Worm (Caenorhabditis elegans) whole organism, mixed stage, embryonic: ENCODE measurements around the gene msp-10.

Experiments
- M03D4.4 ChIP-seq: sonication (generic microtip); optimal IDR thresholded peaks from 2 replicates; lab custom pipeline; 2017; ENCODE audit warnings: mild to moderate bottlenecking, missing genetic modification characterization, missing compliant biosample characterization
- bed-3 ChIP-seq: fragments of 200-800 bp; sonication (Bioruptor generic); optimal IDR thresholded peaks from 3 replicates; lab custom pipeline; 2018; ENCODE audit warnings: mild to moderate bottlenecking, missing genetic modification characterization, moderate library complexity, missing compliant biosample characterization
- blmp-1 ChIP-seq: fragments of 150-350 bp; optimal IDR thresholded peaks from 2 replicates; lab custom pipeline; 2014; ENCODE audit warnings: missing biosample characterization, missing genetic modification characterization
- ceh-39 ChIP-seq: fragments of 150-350 bp; optimal IDR thresholded peaks from 2 replicates; lab custom pipeline; 2014; ENCODE audit warnings: missing biosample characterization, missing genetic modification characterization
- ceh-43 ChIP-seq: fragments of 200-800 bp; sonication (Bioruptor generic); optimal IDR thresholded peaks from 2 replicates; lab custom pipeline; 2018; ENCODE audit warnings: mild to moderate bottlenecking, missing genetic modification characterization, moderate library complexity, missing compliant biosample characterization
- ceh-83 ChIP-seq: fragments of 200-800 bp; sonication (Bioruptor generic); optimal IDR thresholded peaks from 2 replicates; lab custom pipeline; 2018; ENCODE audit warnings: mild to moderate bottlenecking, missing genetic modification characterization, missing compliant biosample characterization
- ces-1 ChIP-seq: fragments of 150-350 bp; optimal IDR thresholded peaks from 2 replicates; lab custom pipeline; 2014; ENCODE audit warnings: missing biosample characterization, missing genetic modification reagents, missing genetic modification characterization
- cnd-1 ChIP-seq: fragments of 200-800 bp; sonication (Bioruptor generic); optimal IDR thresholded peaks from 2 replicates; lab custom pipeline; 2018; ENCODE audit warnings: mild to moderate bottlenecking, missing genetic modification characterization, missing compliant biosample characterization
- elt-1 ChIP-seq: sonication (generic microtip); optimal IDR thresholded peaks from 2 replicates; lab custom pipeline; 2017; ENCODE audit warnings: missing genetic modification characterization, mild to moderate bottlenecking, missing compliant biosample characterization, antibody characterized with exemption, moderate library complexity, borderline replicate concordance; ENCODE audit not compliant: insufficient read depth
- elt-3 ChIP-seq: fragments of 150-350 bp; optimal IDR thresholded peaks from 2 replicates; lab custom pipeline; 2014; ENCODE audit warnings: missing biosample characterization, missing genetic modification characterization
- flh-1 ChIP-seq: fragments of 200-800 bp; sonication (Bioruptor generic); optimal IDR thresholded peaks from 2 replicates; lab custom pipeline; 2018; ENCODE audit warnings: mild to moderate bottlenecking, missing genetic modification characterization, moderate library complexity, missing compliant biosample characterization
- ham-2 ChIP-seq: fragments of 200-800 bp; sonication (Bioruptor generic); optimal IDR thresholded peaks from 2 replicates; lab custom pipeline; 2018; ENCODE audit warnings: mild to moderate bottlenecking, missing genetic modification characterization, missing compliant biosample characterization
- hlh-1 ChIP-seq: fragments of 150-350 bp; optimal IDR thresholded peaks from 2 replicates; lab custom pipeline; 2014; ENCODE audit warnings: missing biosample characterization, missing genetic modification reagents, missing genetic modification characterization
- lin-13 ChIP-seq: fragments of 150-350 bp; optimal IDR thresholded peaks from 2 replicates; lab custom pipeline; 2014; ENCODE audit warnings: missing biosample characterization, missing genetic modification characterization
- lin-32 ChIP-seq: fragments of 200-800 bp; sonication (Bioruptor generic); optimal IDR thresholded peaks from 2 replicates; lab custom pipeline; 2018; ENCODE audit warnings: mild to moderate bottlenecking, missing genetic modification characterization, missing compliant biosample characterization
- lsy-2 ChIP-seq: fragments of 150-350 bp; optimal IDR thresholded peaks from 2 replicates; lab custom pipeline; 2014; ENCODE audit warnings: missing biosample characterization, missing genetic modification characterization
- mab-5 ChIP-seq: fragments of 150-350 bp; optimal IDR thresholded peaks from 2 replicates; lab custom pipeline; 2014; ENCODE audit warnings: missing biosample characterization, missing genetic modification characterization
- mls-2 ChIP-seq: sonication (generic microtip); optimal IDR thresholded peaks from 2 replicates; lab custom pipeline; 2016; ENCODE audit warnings: mild to moderate bottlenecking, missing genetic modification characterization, moderate library complexity, missing compliant biosample characterization
- nhr-12 ChIP-seq: fragments of 150-350 bp; optimal IDR thresholded peaks from 2 replicates; lab custom pipeline; 2014; ENCODE audit warnings: missing biosample characterization, missing genetic modification characterization
- nhr-2 ChIP-seq: fragments of 150-350 bp; optimal IDR thresholded peaks from 2 replicates; lab custom pipeline; 2014; ENCODE audit warnings: missing biosample characterization, missing genetic modification characterization
- nhr-237 ChIP-seq: fragments of 150-350 bp; optimal IDR thresholded peaks from 2 replicates; lab custom pipeline; 2014; ENCODE audit warnings: missing biosample characterization, missing genetic modification characterization
- nhr-76 ChIP-seq: sonication (generic microtip); optimal IDR thresholded peaks from 2 replicates; lab custom pipeline; 2017; ENCODE audit warnings: missing biosample characterization, missing genetic modification characterization
- pha-4 ChIP-seq: fragments of 150-350 bp; optimal IDR thresholded peaks from 2 replicates; lab custom pipeline; 2018; ENCODE audit warnings: missing biosample characterization, missing genetic modification reagents, missing genetic modification characterization
- sem-2 ChIP-seq: fragments of 200-800 bp; sonication (Bioruptor generic); optimal IDR thresholded peaks from 2 replicates; lab custom pipeline; 2018; ENCODE audit warnings: mild to moderate bottlenecking, missing genetic modification characterization, missing compliant biosample characterization
- snpc-4 ChIP-seq: fragments of 150-350 bp; optimal IDR thresholded peaks from 2 replicates; lab custom pipeline; 2014; ENCODE audit warnings: missing biosample characterization, missing genetic modification characterization
- sptf-1 ChIP-seq: sonication (generic microtip); optimal IDR thresholded peaks from 2 replicates; lab custom pipeline; 2017; ENCODE audit warnings: mild to moderate bottlenecking, missing genetic modification characterization, moderate library complexity, missing compliant biosample characterization
- tbx-8 ChIP-seq: fragments of 200-800 bp; sonication (Bioruptor generic); optimal IDR thresholded peaks from 2 replicates; lab custom pipeline; 2018; ENCODE audit warnings: mild to moderate bottlenecking, missing genetic modification characterization, moderate library complexity, missing compliant biosample characterization
- unc-120 ChIP-seq: sonication (generic microtip); optimal IDR thresholded peaks from 2 replicates; lab custom pipeline; 2017; ENCODE audit warnings: missing genetic modification characterization, missing compliant biosample characterization; ENCODE audit not compliant: poor library complexity, severe bottlenecking
- unc-39 ChIP-seq: fragments of 150-350 bp; optimal IDR thresholded peaks from 2 replicates; lab custom pipeline; 2014; ENCODE audit warnings: missing biosample characterization, missing genetic modification characterization
- unc-62 ChIP-seq: fragments of 150-350 bp; optimal IDR thresholded peaks from 2 replicates; lab custom pipeline; 2014; ENCODE audit warnings: missing biosample characterization, missing genetic modification reagents, missing genetic modification characterization
- zip-8 ChIP-seq: fragments of 150-350 bp; optimal IDR thresholded peaks from 2 replicates; lab custom pipeline; 2014; ENCODE audit warnings: missing biosample characterization, missing genetic modification characterization
- ztf-11 ChIP-seq: fragments of 150-350 bp; optimal IDR thresholded peaks from 2 replicates; lab custom pipeline; 2014; ENCODE audit warnings: missing biosample characterization, missing genetic modification characterization

msp-10 gene

DNA sequence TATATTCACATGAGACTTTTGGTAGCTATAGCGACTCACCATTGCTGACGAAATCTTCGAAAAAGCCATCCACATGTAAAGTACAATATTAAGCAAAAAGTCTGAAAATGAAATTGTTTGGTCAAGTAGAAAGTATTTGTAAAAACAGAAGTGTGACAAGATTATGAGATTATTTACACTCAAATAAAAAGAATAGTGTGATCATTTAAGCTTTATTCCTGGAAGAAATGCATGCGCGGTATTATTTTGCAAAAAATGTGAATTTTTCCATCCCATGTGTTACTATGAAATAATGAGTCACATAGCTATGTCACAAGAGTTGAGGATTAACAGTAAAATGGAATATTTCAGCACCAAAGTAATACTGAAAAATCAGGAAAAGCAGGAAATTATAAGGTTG lies 26.8 kb upstream of the msp-10 start, which contains the start of gene dct-15:
TSS of gene dct-15 (minus strand) at position 101 of the 400 bp plus-strand sequence.
- TF ChIP-seq sptf-1 (tag; lab: Kevin White, UChicago) (no peak), mls-2 (tag; lab: Kevin White, UChicago) (no peak), M03D4.4 (tag; lab: Kevin White, UChicago) (no peak), ceh-43 (GFP tag; lab: Kevin White, UChicago) (no peak), ztf-11 (tag; lab: Kevin White, UChicago) (no peak), elt-3 (tag; lab: Kevin White, UChicago) (no peak), elt-1 (tag; lab: Kevin White, UChicago) (no peak), ceh-83 (no peak), snpc-4 (tag; lab: Kevin White, UChicago) (no peak), unc-120 (tag; lab: Kevin White, UChicago) (no peak), pha-4 (tag; lab: Kevin White, UChicago) (no peak), flh-1 (GFP tag; lab: Kevin White, UChicago) (no peak), blmp-1 (tag; lab: Kevin White, UChicago) (no peak), hlh-1 (tag; lab: Kevin White, UChicago) (no peak), cnd-1 (tag; lab: Kevin White, UChicago) (no peak), ces-1 (GFP tag; lab: Kevin White, UChicago) (no peak)

DNA sequence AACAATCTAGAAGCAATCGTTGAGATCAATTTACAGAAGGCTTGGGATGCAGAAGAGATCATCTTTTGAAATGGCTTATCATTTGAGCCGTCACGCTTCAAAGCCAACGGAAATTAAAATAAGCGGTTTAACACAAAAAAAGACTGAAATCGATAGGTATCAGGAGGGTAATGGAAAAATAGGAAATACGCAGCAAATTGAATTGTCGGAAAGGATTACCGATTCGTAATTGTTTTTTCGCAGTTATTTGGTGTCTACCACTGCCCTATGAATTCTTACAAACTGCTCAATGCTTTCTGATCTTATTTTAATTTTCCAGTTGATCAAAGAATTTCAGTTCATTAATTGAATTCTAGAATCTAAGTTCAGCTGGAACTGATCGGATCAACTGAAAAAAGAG lies 26.0 kb upstream of the msp-10 start:
- TF ChIP-seq unc-120 (tag; lab: Kevin White, UChicago) (no peak), zip-8 (no peak)

DNA sequence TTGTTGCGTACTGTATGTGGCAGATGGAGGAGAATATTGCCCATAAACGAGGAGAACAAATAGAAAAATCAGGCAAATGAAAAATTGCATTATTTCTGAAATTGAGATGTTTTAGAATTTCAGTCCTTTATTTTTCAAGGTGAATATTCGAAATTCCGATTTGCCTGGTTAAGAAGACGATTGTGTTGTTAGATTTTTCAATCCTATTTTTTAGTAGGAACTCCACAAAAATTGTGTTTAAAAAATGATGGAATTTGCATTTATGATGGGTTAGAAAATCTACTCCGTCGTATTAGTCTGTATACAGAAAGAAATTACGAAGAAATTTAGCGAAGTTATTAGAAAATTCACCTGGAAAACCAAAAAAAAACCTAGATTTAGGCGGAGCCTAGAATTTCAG lies 22.0 kb upstream of the msp-10 start, which contains the start of gene egl-20:
TSS of gene egl-20 (minus strand) at position 101 of the 400 bp plus-strand sequence.
- no peak for TF ChIP-seq hlh-1 (tag; lab: Kevin White, UChicago)
- TF ChIP-seq ham-2 (GFP tag; lab: Kevin White, UChicago) = no peak
- no peak for TF ChIP-seq snpc-4 (tag; lab: Kevin White, UChicago)
- TF ChIP-seq blmp-1 (tag; lab: Kevin White, UChicago) = no peak
- TF ChIP-seq zip-8 = no peak
- TF ChIP-seq elt-1 (tag; lab: Kevin White, UChicago) = no peak
- TF ChIP-seq pha-4 (tag; lab: Kevin White, UChicago) = no peak
- TF ChIP-seq ces-1 (GFP tag; lab: Kevin White, UChicago) = no peak
- TF ChIP-seq nhr-12 (tag; lab: Kevin White, UChicago) = no peak
- TF ChIP-seq ceh-43 (GFP tag; lab: Kevin White, UChicago) = no peak
- no peak for TF ChIP-seq lin-13
- TF ChIP-seq M03D4.4 (tag; lab: Kevin White, UChicago) = no peak
- TF ChIP-seq nhr-2 (tag; lab: Kevin White, UChicago) = no peak
- no peak for TF ChIP-seq ceh-39 (tag; lab: Kevin White, UChicago)
- no peak for TF ChIP-seq lin-32 (GFP tag; lab: Kevin White, UChicago)
- TF ChIP-seq mab-5 (tag; lab: Kevin White, UChicago) = no peak
- no peak for TF ChIP-seq flh-1 (GFP tag; lab: Kevin White, UChicago)
- TF ChIP-seq sem-2 (GFP tag; lab: Kevin White, UChicago) = no peak
- no peak for TF ChIP-seq nhr-237 (tag; lab: Kevin White, UChicago)
- TF ChIP-seq unc-120 (tag; lab: Kevin White, UChicago) = no peak

DNA sequence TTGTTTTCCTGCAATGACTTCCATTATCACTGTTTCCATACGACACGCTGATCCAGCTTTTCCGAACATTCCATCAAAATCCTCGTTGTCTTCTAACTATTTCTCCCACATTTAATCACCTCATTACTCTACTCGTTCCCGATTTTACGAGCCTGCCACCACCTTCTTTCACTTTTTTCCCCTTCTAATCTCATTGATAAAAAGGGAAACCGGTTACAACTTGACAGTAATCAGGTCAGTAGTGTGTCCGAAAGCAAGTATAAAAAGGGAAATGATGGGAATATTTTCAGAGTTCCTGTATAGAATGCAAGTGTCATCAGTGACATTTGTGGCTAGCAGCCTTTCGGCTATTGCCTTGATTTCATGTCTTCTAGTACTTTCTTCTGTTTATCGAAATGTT lies 15.8 kb upstream of the msp-10 start, which contains the start of gene col-123:
TSS of gene col-123 (plus strand) at position 301 of the 400 bp plus-strand sequence.
- no peak for TF ChIP-seq sptf-1 (tag; lab: Kevin White, UChicago)
- TF ChIP-seq nhr-76 (tag; lab: Kevin White, UChicago) = no peak
- TF ChIP-seq lsy-2 = no peak
- TF ChIP-seq unc-39 (tag; lab: Kevin White, UChicago) = no peak
- TF ChIP-seq elt-1 (tag; lab: Kevin White, UChicago) = no peak
- TF ChIP-seq hlh-1 (tag; lab: Kevin White, UChicago) = no peak
- TF ChIP-seq snpc-4 (tag; lab: Kevin White, UChicago) = no peak
- TF ChIP-seq tbx-8 (GFP tag; lab: Kevin White, UChicago) = no peak
- TF ChIP-seq pha-4 (tag; lab: Kevin White, UChicago) = no peak
- TF ChIP-seq M03D4.4 (tag; lab: Kevin White, UChicago) = no peak
- no peak for TF ChIP-seq bed-3 (GFP tag; lab: Kevin White, UChicago)
- no peak for TF ChIP-seq unc-62 (GFP tag; lab: Kevin White, UChicago)
- no peak for TF ChIP-seq elt-3 (tag; lab: Kevin White, UChicago)
- TF ChIP-seq cnd-1 (tag; lab: Kevin White, UChicago) = no peak
- TF ChIP-seq lin-32 (GFP tag; lab: Kevin White, UChicago) = no peak
- TF ChIP-seq lin-13 = no peak
- TF ChIP-seq ceh-83 = no peak
